Fruit fly (Drosophila melanogaster) whole organism, adult: ENCODE measurements around the gene CG6738.
A peak's percentile ranks its signal among the peaks of the same experiment; 100 is the strongest.

Experiments used
- CG12768 ChIP-seq: fragments of 200-800 bp; sonication (Bioruptor generic); optimal IDR thresholded peaks from 2 replicates; lab custom pipeline; 2017; ENCODE audit warnings: missing biosample characterization, missing genetic modification characterization, mild to moderate bottlenecking, moderate library complexity, missing genetic modification reagents
- CG1620 ChIP-seq: fragments of 200-800 bp; sonication (Bioruptor generic); optimal IDR thresholded peaks from 2 replicates; lab custom pipeline; 2016; ENCODE audit warnings: missing biosample characterization, missing genetic modification characterization
- CG33017 ChIP-seq: fragments of 200-800 bp; sonication (Bioruptor generic); optimal IDR thresholded peaks from 2 replicates; lab custom pipeline; 2018; ENCODE audit warnings: missing biosample characterization, mild to moderate bottlenecking, missing genetic modification characterization, moderate library complexity
- CG7045 ChIP-seq: fragments of 200-800 bp; sonication (Bioruptor generic); optimal IDR thresholded peaks from 2 replicates; lab custom pipeline; 2017; ENCODE audit warnings: missing biosample characterization, mild to moderate bottlenecking, missing genetic modification characterization
- CG7101 ChIP-seq: fragments of 200-800 bp; sonication (Bioruptor generic); optimal IDR thresholded peaks from 2 replicates; lab custom pipeline; 2018; ENCODE audit warnings: missing biosample characterization, mild to moderate bottlenecking, missing genetic modification characterization, moderate library complexity
- Clk ChIP-seq: fragments of 200-800 bp; sonication (Bioruptor generic); optimal IDR thresholded peaks from 2 replicates; lab custom pipeline; 2017; ENCODE audit warnings: missing biosample characterization, missing genetic modification characterization
- Crg-1 ChIP-seq: fragments of 200-800 bp; sonication (Bioruptor generic); optimal IDR thresholded peaks from 2 replicates; lab custom pipeline; 2016; ENCODE audit warnings: missing biosample characterization, missing genetic modification characterization
- Hr96 ChIP-seq: fragments of 200-800 bp; sonication (Bioruptor generic); optimal IDR thresholded peaks from 2 replicates; lab custom pipeline; 2016; ENCODE audit warnings: missing biosample characterization, missing genetic modification characterization
- Mnt ChIP-seq: fragments of 200-800 bp; sonication (Bioruptor generic); optimal IDR thresholded peaks from 2 replicates; lab custom pipeline; 2016; ENCODE audit warnings: missing biosample characterization, mild to moderate bottlenecking, missing genetic modification characterization
- bab1 ChIP-seq: fragments of 200-800 bp; sonication (Bioruptor generic); optimal IDR thresholded peaks from 3 replicates; lab custom pipeline; 2019; ENCODE audit warnings: missing biosample characterization, mild to moderate bottlenecking, missing genetic modification characterization, moderate library complexity
- cic ChIP-seq: fragments of 200-800 bp; sonication (Bioruptor generic); optimal IDR thresholded peaks from 2 replicates; lab custom pipeline; 2017; ENCODE audit warnings: missing biosample characterization, mild to moderate bottlenecking, missing genetic modification characterization, moderate library complexity
- kay ChIP-seq: fragments of 200-800 bp; sonication (Bioruptor generic); peaks from one replicate; lab custom pipeline; 2016; ENCODE audit warnings: missing biosample characterization, missing genetic modification characterization, borderline replicate concordance
- ovo ChIP-seq: fragments of 200-800 bp; sonication (Bioruptor generic); optimal IDR thresholded peaks from 2 replicates; lab custom pipeline; 2016; ENCODE audit warnings: missing biosample characterization, missing genetic modification characterization
- toe ChIP-seq: fragments of 200-800 bp; sonication (Bioruptor generic); optimal IDR thresholded peaks from 2 replicates; lab custom pipeline; 2016; ENCODE audit warnings: missing biosample characterization, missing genetic modification characterization

DNA sequence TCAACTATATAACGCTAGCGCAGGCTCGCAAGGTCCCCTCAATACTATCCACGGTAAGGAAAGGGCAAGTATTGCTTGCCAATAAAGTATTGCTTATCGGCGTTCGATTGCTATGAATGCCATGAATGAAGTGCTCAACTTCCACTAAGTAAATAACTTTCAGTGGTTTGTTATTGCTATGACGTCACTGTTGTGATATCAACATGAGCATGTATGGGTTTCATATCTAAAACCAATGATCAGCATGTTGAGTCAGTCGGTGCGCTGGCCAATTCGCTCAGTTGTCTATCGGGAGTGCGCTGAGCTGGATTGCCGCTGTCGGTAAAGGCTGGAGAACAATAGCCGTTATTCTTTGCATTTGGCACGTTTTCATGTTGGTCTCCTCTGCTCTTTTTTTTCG, 21.6 kb downstream of the CG6738 start:
- TF ChIP-seq cic (GFP tag; lab: Kevin White, UChicago) (peak; percentile 87), kay (no peak), CG12768 (GFP tag; lab: Kevin White, UChicago) (no peak), ovo (GFP tag; lab: Kevin White, UChicago) (no peak), CG33017 (tag; lab: Kevin White, UChicago) (no peak), bab1 (GFP tag; lab: Kevin White, UChicago) (peak; percentile 26), CG1620 (GFP tag; lab: Kevin White, UChicago) (no peak), Crg-1 (GFP tag; lab: Kevin White, UChicago) (no peak), CG7045 (GFP tag; lab: Kevin White, UChicago) (no peak), CG7101 (tag; lab: Kevin White, UChicago) (peak; percentile 4), Clk (GFP tag; lab: Kevin White, UChicago) (no peak), Mnt (GFP tag; lab: Kevin White, UChicago) (peak; percentile 7), toe (GFP tag; lab: Kevin White, UChicago) (no peak), Hr96 (GFP tag; lab: Kevin White, UChicago) (no peak)
